Fruit fly (Drosophila melanogaster): Measurements from ENCODE around the gene CG17294.

Gene CG17294

DNA sequence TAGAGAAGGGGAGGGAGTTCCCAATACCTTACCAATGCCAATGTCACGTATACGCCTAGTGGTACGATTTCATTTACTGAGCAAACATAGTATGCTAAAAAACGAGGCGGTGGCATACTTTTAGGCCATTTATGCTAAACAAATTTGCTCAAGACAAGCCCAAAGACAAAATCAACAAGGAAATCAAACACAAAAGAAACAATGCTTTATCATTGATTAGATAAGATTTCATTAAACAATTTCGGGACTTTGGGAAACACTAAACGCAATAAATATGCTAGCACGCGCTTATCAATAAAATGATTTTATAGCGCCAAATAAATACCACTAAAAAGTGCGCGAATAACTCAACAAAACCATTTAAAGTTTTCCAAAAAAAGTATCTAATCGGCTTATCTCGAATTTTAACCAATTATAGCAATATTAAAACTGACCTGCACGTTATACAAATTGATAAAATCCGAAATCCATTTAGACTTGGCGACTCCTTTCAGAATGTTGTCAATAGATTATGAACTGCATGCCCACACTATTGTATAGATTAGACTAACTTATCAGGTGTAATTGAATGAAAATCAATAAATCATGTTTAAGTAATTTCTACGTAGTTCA is 26.2 kb upstream of the CG17294 start (continued):
- no peak for TF ChIP-seq Ets97D (GFP tag; optimal IDR thresholded peaks at IDR 0.05)
- peak; percentile 25 for TF ChIP-seq dmrt99B (tag; optimal IDR thresholded peaks at IDR 0.05)
- no peak for TF ChIP-seq tup (GFP tag; optimal IDR thresholded peaks at IDR 0.05)
- no peak for TF ChIP-seq lilli (GFP tag; optimal IDR thresholded peaks at IDR 0.05)
- TF ChIP-seq dimm (GFP tag; IDR thresholded peaks at IDR 0.05), result no peak
- TF ChIP-seq CG17385 (GFP tag; optimal IDR thresholded peaks at IDR 0.05), result peak; percentile 55
- peak; percentile 8 for TF ChIP-seq CG8388 (GFP tag; optimal IDR thresholded peaks at IDR 0.05)
- no peak for TF ChIP-seq ham (GFP tag; IDR thresholded peaks at IDR 0.05)
- peak; percentile 12 for TF ChIP-seq CG9817 (tag; optimal IDR thresholded peaks at IDR 0.05)
- TF ChIP-seq sd (tag; optimal IDR thresholded peaks at IDR 0.05), result peak; percentile 95
- no peak for TF ChIP-seq Deaf1 (tag; optimal IDR thresholded peaks at IDR 0.05)
- no peak for TF ChIP-seq CG4617 (GFP tag; optimal IDR thresholded peaks at IDR 0.05; ENCODE audit: borderline replicate concordance)
- TF ChIP-seq Pdp1 (GFP tag; optimal IDR thresholded peaks at IDR 0.05), result no peak
- no peak for TF ChIP-seq stwl (tag; optimal IDR thresholded peaks at IDR 0.05)
- peak; percentile 32 for TF ChIP-seq CG3407 (GFP tag; optimal IDR thresholded peaks at IDR 0.05)
- TF ChIP-seq CG6654 (GFP tag; optimal IDR thresholded peaks at IDR 0.05), result no peak
- TF ChIP-seq crol (GFP tag; IDR thresholded peaks at IDR 0.05), result no peak
- peak; percentile 44 for TF ChIP-seq CG7987 (GFP tag; optimal IDR thresholded peaks at IDR 0.05)
- TF ChIP-seq CG2120 (GFP tag; optimal IDR thresholded peaks at IDR 0.05), result peak; percentile 36
- 0 out of 3 replicates have a peak, but pooled peaks have one; percentile 26 for TF ChIP-seq otp (GFP tag; IDR thresholded peaks at IDR 0.05)
- peak; percentile 26 for TF ChIP-seq CG8924 (tag; optimal IDR thresholded peaks at IDR 0.05)
- TF ChIP-seq Oli (tag; optimal IDR thresholded peaks at IDR 0.05), result peak; percentile 8
- TF ChIP-seq CG6854 (GFP tag; optimal IDR thresholded peaks at IDR 0.05), result peak; percentile 13
- peak; percentile 44 for TF ChIP-seq CG1233 (GFP tag; optimal IDR thresholded peaks at IDR 0.05)
- TF ChIP-seq CG3065 (GFP tag; optimal IDR thresholded peaks at IDR 0.05), result no peak
- peak; percentile 28 for TF ChIP-seq her (GFP tag; optimal IDR thresholded peaks at IDR 0.05)
- peak; percentile 69 for TF ChIP-seq odd (GFP tag; optimal IDR thresholded peaks at IDR 0.05)
- no peak for TF ChIP-seq Ptx1 (GFP tag; IDR thresholded peaks at IDR 0.05)
- TF ChIP-seq CG7556 (GFP tag; optimal IDR thresholded peaks at IDR 0.05), result no peak
- peak; percentile 74 for TF ChIP-seq CG13296 (GFP tag; optimal IDR thresholded peaks at IDR 0.05)
- TF ChIP-seq Vsx1 (GFP tag; optimal IDR thresholded peaks at IDR 0.05), result peak; percentile 51
- TF ChIP-seq Dref (GFP tag; IDR thresholded peaks at IDR 0.05), result no peak
- peak in 1 of 2 experiments; percentile 11 for TF ChIP-seq chif (GFP tag; optimal IDR thresholded peaks at IDR 0.05)
- peak; percentile 46 for TF ChIP-seq sug (tag; optimal IDR thresholded peaks at IDR 0.05)
- peak; percentile 17 for TF ChIP-seq CG18011 (GFP tag; optimal IDR thresholded peaks at IDR 0.05)
- no peak for TF ChIP-seq Trl (optimal IDR thresholded peaks at IDR 0.05)
- peak; percentile 8 for TF ChIP-seq Trl (GFP tag; optimal IDR thresholded peaks at IDR 0.05)
- TF ChIP-seq CG30020 (tag; optimal IDR thresholded peaks at IDR 0.05), result no peak
- TF ChIP-seq trh (GFP tag; optimal IDR thresholded peaks at IDR 0.05), result no peak
- peak; percentile 68 for TF ChIP-seq CG2678 (tag; optimal IDR thresholded peaks at IDR 0.05)
- peak; percentile 55; the same call in 1 of the 2 replicates for TF ChIP-seq sob (GFP tag; IDR thresholded peaks at IDR 0.05)
- peak in 1 of 2 experiments; percentile 23 for TF ChIP-seq Eip74EF (GFP tag; optimal IDR thresholded peaks at IDR 0.05)
- peak in 1 of 2 experiments; percentile 26 for TF ChIP-seq Hr51 (GFP tag; optimal IDR thresholded peaks at IDR 0.05)
- TF ChIP-seq Meics (GFP tag; optimal IDR thresholded peaks at IDR 0.05), result peak; percentile 58
- TF ChIP-seq CG10209 (GFP tag; optimal IDR thresholded peaks at IDR 0.05), result peak; percentile 31
- peak; percentile 42 for TF ChIP-seq Sox102F (GFP tag; optimal IDR thresholded peaks at IDR 0.05)
- peak; percentile 52 for TF ChIP-seq wek (GFP tag; optimal IDR thresholded peaks at IDR 0.05)
- no peak for TF ChIP-seq ERR (GFP tag; optimal IDR thresholded peaks at IDR 0.05)
- peak; percentile 31 for TF ChIP-seq CG13424 (tag; optimal IDR thresholded peaks at IDR 0.05)
